Worm (Caenorhabditis elegans) whole organism, midembryonic: ENCODE data around the gene arrd-28.

Experiments
- T22C8.4 ChIP-seq: fragments of 200-800 bp; sonication (Bioruptor generic); IDR thresholded peaks from 2 replicates; pipeline ENCODE4 v1.3.6; 2022; ENCODE audit warnings: missing genetic modification characterization, missing compliant biosample characterization
- flt-1 ChIP-seq: fragments of 200-800 bp; sonication (Bioruptor generic); IDR thresholded peaks from 2 replicates; pipeline ENCODE4 v1.3.6; 2022; ENCODE audit warnings: missing genetic modification characterization, missing compliant biosample characterization
- klf-2 ChIP-seq: fragments of 200-800 bp; sonication (Bioruptor generic); conservative IDR thresholded peaks from 2 replicates; pipeline ENCODE4 v1.3.6; 2022; ENCODE audit warnings: missing genetic modification reagents, missing genetic modification characterization, missing compliant biosample characterization
- med-1 ChIP-seq: sonication (generic microtip); optimal IDR thresholded peaks from 2 replicates; lab custom pipeline; 2017; ENCODE audit warnings: missing genetic modification characterization, mild to moderate bottlenecking, missing compliant biosample characterization, antibody characterized with exemption, missing genetic modification reagents; ENCODE audit not compliant: insufficient read depth
- tab-1 ChIP-seq: fragments of 200-800 bp; sonication (Bioruptor generic); IDR thresholded peaks from 2 replicates; pipeline ENCODE4 v1.3.6; 2022; ENCODE audit warnings: missing genetic modification characterization, missing compliant biosample characterization
- ztf-23 ChIP-seq: fragments of 200-800 bp; sonication (Bioruptor generic); IDR thresholded peaks from 2 replicates; pipeline ENCODE4 v1.3.6; 2022; ENCODE audit warnings: missing genetic modification reagents, missing genetic modification characterization, missing compliant biosample characterization

DNA sequence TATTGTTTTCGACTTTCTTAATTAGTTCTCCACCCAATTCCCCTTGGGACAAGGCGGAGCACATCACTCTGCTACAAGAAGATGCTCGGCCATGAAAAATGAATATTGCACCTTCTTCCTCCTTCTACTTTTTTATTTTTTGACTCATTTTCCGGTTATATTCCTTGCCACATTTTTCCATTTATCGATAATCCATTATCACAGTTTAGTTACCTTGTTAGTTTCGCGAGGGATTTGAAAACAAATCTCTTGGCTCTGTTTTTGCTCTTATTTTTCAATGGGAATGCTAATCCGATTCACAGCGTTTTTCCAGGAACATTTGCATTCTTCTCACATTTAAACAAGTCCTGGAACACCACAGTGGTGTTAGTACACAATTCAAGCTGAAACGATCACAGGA lies 16.8 kb upstream of the arrd-28 start, which contains the start of gene rnp-9:
- TF ChIP-seq ztf-23 (GFP tag; lab: Robert Waterston, UW) (no peak), med-1 (GFP tag; lab: Kevin White, UChicago) (no peak), tab-1 (no peak), flt-1 (GFP tag; lab: Robert Waterston, UW) (no peak), klf-2 (GFP tag; lab: Robert Waterston, UW) (no peak), T22C8.4 (GFP tag; lab: Robert Waterston, UW) (no peak)
